Worm (Caenorhabditis elegans) whole organism, L1 larva: ENCODE results near the gene sma-1.

Experiments used
- F16B12.6 ChIP-seq: fragments of 150-350 bp; optimal IDR thresholded peaks from 2 replicates; lab custom pipeline; 2014; ENCODE audit warnings: missing biosample characterization, missing genetic modification characterization
- nhr-237 ChIP-seq: fragments of 150-350 bp; optimal IDR thresholded peaks from 2 replicates; lab custom pipeline; 2014; ENCODE audit warnings: missing biosample characterization, missing genetic modification characterization
- tbx-2 ChIP-seq: sonication (generic microtip); optimal IDR thresholded peaks from 2 replicates; lab custom pipeline; 2016; ENCODE audit warnings: missing genetic modification characterization, missing compliant biosample characterization

DNA sequence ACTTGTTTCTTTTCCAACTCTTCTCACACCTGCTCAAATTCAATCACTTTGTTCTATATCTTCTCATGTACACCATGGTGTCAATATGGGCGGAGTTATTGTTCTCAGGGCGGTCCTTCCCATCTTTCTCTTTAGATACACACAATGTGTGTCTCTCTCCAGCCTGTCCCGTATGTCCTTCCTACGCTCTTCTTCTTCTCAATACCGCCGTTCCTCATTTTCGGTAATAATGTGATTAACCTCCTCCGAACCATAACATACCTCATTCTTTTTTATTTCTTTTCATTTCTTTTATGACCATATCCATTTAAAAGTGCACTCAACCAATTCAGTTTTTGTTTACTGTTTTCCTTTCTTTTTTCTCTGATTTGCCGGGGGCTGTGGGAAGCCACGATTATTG lies 56.4 kb downstream of the sma-1 start:
- no peak for TF ChIP-seq tbx-2 (tag; lab: Kevin White, UChicago)
- no peak for TF ChIP-seq nhr-237 (tag; lab: Kevin White, UChicago)
- no peak for TF ChIP-seq F16B12.6 (tag; lab: Kevin White, UChicago)
